Fruit fly (Drosophila melanogaster) whole organism: ENCODE results near the gene CG1983.

Experiments used
- pan ChIP-seq: fragments of >200 bp; optimal IDR thresholded peaks from 2 replicates; lab custom pipeline; 2017
- usp ChIP-seq: fragments of >200 bp; optimal IDR thresholded peaks from 2 replicates; lab custom pipeline; 2017; ENCODE audit warnings: missing biosample characterization, missing genetic modification characterization, mixed read lengths

- TF ChIP-seq usp (no peak), pan (lab: Kevin White, UChicago) (no peak)
Observed at dm6 chr3R:30166159-30166784, 11.2 kb downstream of the CG1983 start, which contains the start of gene VhaAC45RP.
